Worm (Caenorhabditis elegans) whole organism, early embryonic: ENCODE results near the gene F25G6.9.
A peak's percentile ranks its signal among the peaks of the same experiment; 100 is the strongest.
"Not testable (repeated sequence)": the region's sequence is repeated elsewhere in the genome, so short reads cannot be mapped to it uniquely, and the experiment has no call there.

Experiments
- B0310.2 ChIP-seq: sonication (generic microtip); optimal IDR thresholded peaks from 2 replicates; lab custom pipeline; 2016; ENCODE audit warnings: mild to moderate bottlenecking, missing genetic modification characterization, missing compliant biosample characterization
- aly-1 ChIP-seq: sonication (generic microtip); optimal IDR thresholded peaks from 2 replicates; lab custom pipeline; 2016; ENCODE audit warnings: missing genetic modification characterization, missing compliant biosample characterization
- ama-1 ChIP-seq: fragments of 150-350 bp; optimal IDR thresholded peaks from 2 replicates; lab custom pipeline; 2014
- pes-1 ChIP-seq: fragments of 200-800 bp; sonication (Bioruptor generic); IDR thresholded peaks from 2 replicates; pipeline ENCODE4 v1.3.6; 2022; ENCODE audit warnings: missing genetic modification reagents, missing genetic modification characterization, missing compliant biosample characterization
- sea-1 ChIP-seq: fragments of 200-800 bp; sonication (Bioruptor generic); conservative IDR thresholded peaks from 2 replicates; pipeline ENCODE4 v1.3.6; 2022; ENCODE audit warnings: missing genetic modification characterization, missing compliant biosample characterization
- tbx-11 ChIP-seq: fragments of 200-800 bp; sonication (Bioruptor generic); IDR thresholded peaks from 2 replicates; pipeline ENCODE4 v1.3.6; 2022; ENCODE audit warnings: missing genetic modification characterization, missing compliant biosample characterization

DNA sequence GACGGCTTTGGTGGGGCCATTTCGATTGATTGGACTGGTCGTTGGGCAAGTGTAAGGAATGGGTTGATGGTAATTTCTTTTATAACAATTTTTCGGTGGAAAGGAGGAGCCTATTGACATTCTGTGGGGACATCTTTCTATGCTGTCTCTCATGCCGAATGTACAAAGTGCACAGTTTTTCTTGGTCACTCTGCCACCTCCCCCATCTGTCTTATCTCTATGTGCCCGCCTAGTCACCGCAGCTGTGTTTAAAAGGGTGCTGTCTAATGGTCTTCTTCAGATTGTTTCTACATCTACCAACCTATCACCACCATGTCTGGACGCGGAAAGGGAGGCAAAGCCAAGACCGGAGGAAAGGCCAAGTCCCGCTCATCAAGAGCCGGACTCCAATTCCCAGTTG lies 36.7 kb downstream of the F25G6.9 start, which contains the start of the genes his-8 and his-7:
- TF ChIP-seq aly-1; pes-1 (GFP tag; lab: Robert Waterston, UW); ama-1; B0310.2: not testable (repeated sequence)
- TF ChIP-seq tbx-11 (GFP tag; lab: Robert Waterston, UW) (peak; percentile 14; the same call in 1 of the 2 replicates), sea-1 (GFP tag; lab: Robert Waterston, UW) (peak; percentile 54; the same call in 1 of the 2 replicates)
